Fruit fly (Drosophila melanogaster): ENCODE data around the gene Vml.

The Vml gene

dm6 chrX:2294474-2295434 lies 19.1 kb downstream of the Vml start (continued):
- TF ChIP-seq Ravus (GFP tag; IDR thresholded peaks at IDR 0.05) = no peak

dm6 chrX:2295435-2296229 lies 20.0 kb downstream of the Vml start, which contains the start of gene Raf:
Gene Raf, plus strand, starts transcription at chrX:2295466.
- TF ChIP-seq ci (GFP tag; IDR thresholded peaks at IDR 0.05) (peak; percentile 78; the same call in 1 of the 3 replicates), CG1024 (GFP tag; IDR thresholded peaks at IDR 0.05) (no peak), vnd (GFP tag; IDR thresholded peaks at IDR 0.05; ENCODE audit: partially characterized antibody) (0 out of 3 replicates have a peak, but pooled peaks have one; percentile 20), ind (GFP tag; optimal IDR thresholded peaks at IDR 0.05) (no peak), Dbx (GFP tag; IDR thresholded peaks at IDR 0.05) (0 out of 3 replicates have a peak, but pooled peaks have one; percentile 40), Pdp1 (GFP tag; optimal IDR thresholded peaks at IDR 0.05) (peak in 1 of 2 experiments; percentile 84), jigr1 (GFP tag; IDR thresholded peaks at IDR 0.05) (peak; percentile 78; the same call in 1 of the 3 replicates), Taf1 (GFP tag; IDR thresholded peaks at IDR 0.05) (no peak), B-H1 (GFP tag; IDR thresholded peaks at IDR 0.05) (0 out of 3 replicates have a peak, but pooled peaks have one; percentile 54), gsb (GFP tag; IDR thresholded peaks at IDR 0.05) (no peak; the same call in 1 of the 2 replicates), CG4360 (GFP tag; IDR thresholded peaks at IDR 0.05) (peak; percentile 51; the same call in 1 of the 2 replicates), Fer2 (tag; optimal IDR thresholded peaks at IDR 0.05) (peak; percentile 63), hkb (optimal IDR thresholded peaks at IDR 0.05) (no peak), hkb (GFP tag; IDR thresholded peaks at IDR 0.05) (no peak), CG31388 (GFP tag; optimal IDR thresholded peaks at IDR 0.05) (no peak), chinmo (GFP tag; IDR thresholded peaks at IDR 0.05; ENCODE audit: partially characterized antibody) (peak; percentile 37; the same call in 1 of the 4 replicates), nau (GFP tag; optimal IDR thresholded peaks at IDR 0.05) (peak; percentile 89), yki (optimal IDR thresholded peaks at IDR 0.05) (peak; percentile 31), danr (GFP tag; IDR thresholded peaks at IDR 0.05) (no peak), Trl (optimal IDR thresholded peaks at IDR 0.05) (peak; percentile 88 to 95), Trl (GFP tag; optimal IDR thresholded peaks at IDR 0.05) (no peak), exex (tag; optimal IDR thresholded peaks at IDR 0.05) (peak; percentile 61), CG11247 (GFP tag; IDR thresholded peaks at IDR 0.05) (no peak; the same call in 1 of the 2 replicates), C15 (GFP tag; IDR thresholded peaks at IDR 0.05) (no peak), lmd (GFP tag; IDR thresholded peaks at IDR 0.05) (no peak), B-H2 (GFP tag; optimal IDR thresholded peaks at IDR 0.05) (no peak), sqz (GFP tag; optimal IDR thresholded peaks at IDR 0.05) (no peak), otp (GFP tag; IDR thresholded peaks at IDR 0.05) (peak; percentile 64; the same call in 2 of the 3 replicates), CG6175 (GFP tag; IDR thresholded peaks at IDR 0.05) (peak; percentile 67; the same call in 2 of the 3 replicates), cg (GFP tag; optimal IDR thresholded peaks at IDR 0.05) (peak; percentile 36), CG2889 (GFP tag; IDR thresholded peaks at IDR 0.05) (peak; percentile 62; the same call in 1 of the 3 replicates), CG13287 (GFP tag; IDR thresholded peaks at IDR 0.05; ENCODE audit: partially characterized antibody) (0 out of 2 replicates have a peak, but pooled peaks have one; percentile 13), wdn (GFP tag; IDR thresholded peaks at IDR 0.05) (peak; percentile 71), Hr39 (optimal IDR thresholded peaks at IDR 0.05) (no peak), CG6791 (GFP tag; IDR thresholded peaks at IDR 0.05; ENCODE audit: partially characterized antibody) (0 out of 3 replicates have a peak, but pooled peaks have one; percentile 30), pros (GFP tag; optimal IDR thresholded peaks at IDR 0.05) (peak; percentile 19), emc (GFP tag; optimal IDR thresholded peaks at IDR 0.05) (no peak), bowl (GFP tag; IDR thresholded peaks at IDR 0.05) (no peak), Camta (GFP tag; optimal IDR thresholded peaks at IDR 0.05) (no peak), repo (GFP tag; optimal IDR thresholded peaks at IDR 0.05) (no peak), CG3726 (GFP tag; IDR thresholded peaks at IDR 0.05) (0 out of 3 replicates have a peak, but pooled peaks have one; percentile 71), zen (tag; optimal IDR thresholded peaks at IDR 0.05) (no peak), gfzf (GFP tag; optimal IDR thresholded peaks at IDR 0.05) (no peak), CG15073 (GFP tag; optimal IDR thresholded peaks at IDR 0.05) (peak; percentile 63), ato (GFP tag; IDR thresholded peaks at IDR 0.05; ENCODE audit: partially characterized antibody) (no peak)

All from whole organism, embryonic.